Worm (Caenorhabditis elegans) whole organism, L3 larva: ENCODE measurements around the gene clec-183.
A peak's percentile ranks its signal among the peaks of the same experiment; 100 is the strongest.

Experiments
- R02D3.7 ChIP-seq: fragments of 150-350 bp; optimal IDR thresholded peaks from 2 replicates; lab custom pipeline; 2014; ENCODE audit warnings: missing biosample characterization, missing genetic modification characterization
- ZK546.5 ChIP-seq: sonication (generic microtip); optimal IDR thresholded peaks from 2 replicates; lab custom pipeline; 2017; ENCODE audit warnings: missing biosample characterization, missing genetic modification characterization
- ama-1 ChIP-seq: fragments of 150-350 bp; optimal IDR thresholded peaks from 2 replicates; lab custom pipeline; 2018
- ceh-28 ChIP-seq: fragments of 150-350 bp; optimal IDR thresholded peaks from 2 replicates; lab custom pipeline; 2014; ENCODE audit warnings: missing biosample characterization, missing genetic modification reagents, missing genetic modification characterization
- ceh-82 ChIP-seq: fragments of 150-350 bp; optimal IDR thresholded peaks from 2 replicates; lab custom pipeline; 2014; ENCODE audit warnings: missing biosample characterization, missing genetic modification characterization
- daf-12 ChIP-seq: fragments of 150-350 bp; optimal IDR thresholded peaks from 2 replicates; lab custom pipeline; 2014; ENCODE audit warnings: missing biosample characterization, missing genetic modification reagents, missing genetic modification characterization
- egl-27 ChIP-seq: sonication (generic microtip); optimal IDR thresholded peaks from 4 replicates; lab custom pipeline; 2017; ENCODE audit warnings: missing biosample characterization, missing genetic modification reagents, missing genetic modification characterization
- egl-5 ChIP-seq: fragments of 150-350 bp; optimal IDR thresholded peaks from 2 replicates; lab custom pipeline; 2017; ENCODE audit warnings: missing biosample characterization, missing genetic modification reagents, missing genetic modification characterization, inconsistent platforms
- elt-1 ChIP-seq: fragments of 150-350 bp; optimal IDR thresholded peaks from 2 replicates; lab custom pipeline; 2014; ENCODE audit warnings: missing biosample characterization, missing genetic modification characterization
- elt-2 ChIP-seq: sonication (generic microtip); optimal IDR thresholded peaks from 2 replicates; lab custom pipeline; 2016; ENCODE audit warnings: missing genetic modification reagents, mild to moderate bottlenecking, missing genetic modification characterization, missing compliant biosample characterization
- elt-3 ChIP-seq, 3 experiments: fragments of 150-350 bp in 1 of 3; sonication (generic microtip) in 2 of 3; optimal IDR thresholded peaks; 2 replicates in 2 of 3; 4 replicates in 1 of 3; lab custom pipeline; 2014 to 2017; ENCODE audit warnings: missing biosample characterization in 3 of 3, missing genetic modification characterization in 3 of 3
- eor-1 ChIP-seq, 2 experiments: fragments of 150-350 bp; optimal IDR thresholded peaks; 2 replicates each; lab custom pipeline; 2014 to 2018; ENCODE audit warnings: missing biosample characterization in 2 of 2, missing genetic modification characterization in 2 of 2
- fkh-10 ChIP-seq: sonication (generic microtip); optimal IDR thresholded peaks from 2 replicates; lab custom pipeline; 2017; ENCODE audit warnings: missing biosample characterization, missing genetic modification reagents, missing genetic modification characterization
- fkh-2 ChIP-seq: fragments of 150-350 bp; optimal IDR thresholded peaks from 2 replicates; lab custom pipeline; 2014; ENCODE audit warnings: missing biosample characterization, missing genetic modification reagents, missing genetic modification characterization
- fos-1 ChIP-seq: fragments of 150-350 bp; optimal IDR thresholded peaks from 2 replicates; lab custom pipeline; 2014; ENCODE audit warnings: missing biosample characterization, missing genetic modification characterization
- hmg-11 ChIP-seq: sonication (generic microtip); optimal IDR thresholded peaks from 2 replicates; lab custom pipeline; 2016; ENCODE audit warnings: missing genetic modification characterization, missing compliant biosample characterization
- jun-1 ChIP-seq: fragments of 150-350 bp; optimal IDR thresholded peaks from 2 replicates; lab custom pipeline; 2014; ENCODE audit warnings: missing biosample characterization, missing genetic modification reagents, missing genetic modification characterization
- lin-15B ChIP-seq: fragments of 150-350 bp; optimal IDR thresholded peaks from 2 replicates; lab custom pipeline; 2014; ENCODE audit warnings: missing biosample characterization, missing genetic modification characterization
- lin-39 ChIP-seq: fragments of 150-350 bp; optimal IDR thresholded peaks from 2 replicates; lab custom pipeline; 2018; ENCODE audit warnings: missing biosample characterization, missing genetic modification reagents, missing genetic modification characterization
- lsy-12 ChIP-seq: sonication (generic microtip); optimal IDR thresholded peaks from 2 replicates; lab custom pipeline; 2016; ENCODE audit warnings: mild to moderate bottlenecking, missing genetic modification characterization, missing compliant biosample characterization
- mdl-1 ChIP-seq: fragments of 150-350 bp; optimal IDR thresholded peaks from 2 replicates; lab custom pipeline; 2014; ENCODE audit warnings: missing biosample characterization, missing genetic modification characterization
- nfya-1 ChIP-seq: sonication (generic microtip); optimal IDR thresholded peaks from 2 replicates; lab custom pipeline; 2017; ENCODE audit warnings: missing genetic modification characterization, mild to moderate bottlenecking, missing compliant biosample characterization, antibody characterized with exemption, moderate library complexity; ENCODE audit not compliant: insufficient read depth
- nhr-12 ChIP-seq: fragments of 150-350 bp; optimal IDR thresholded peaks from 2 replicates; lab custom pipeline; 2014; ENCODE audit warnings: missing biosample characterization, missing genetic modification characterization
- nhr-23 ChIP-seq: fragments of 150-350 bp; optimal IDR thresholded peaks from 2 replicates; lab custom pipeline; 2014; ENCODE audit warnings: missing biosample characterization, missing genetic modification reagents, missing genetic modification characterization
- nhr-237 ChIP-seq: fragments of 150-350 bp; optimal IDR thresholded peaks from 2 replicates; lab custom pipeline; 2014; ENCODE audit warnings: missing biosample characterization, missing genetic modification characterization
- nhr-28 ChIP-seq: fragments of 150-350 bp; optimal IDR thresholded peaks from 2 replicates; lab custom pipeline; 2014; ENCODE audit warnings: missing biosample characterization, missing genetic modification characterization
- nhr-67 ChIP-seq: fragments of 150-350 bp; optimal IDR thresholded peaks from 2 replicates; lab custom pipeline; 2014; ENCODE audit warnings: missing biosample characterization, missing genetic modification characterization
- nhr-77 ChIP-seq: fragments of 150-350 bp; optimal IDR thresholded peaks from 2 replicates; lab custom pipeline; 2014; ENCODE audit warnings: missing biosample characterization, missing genetic modification characterization
- pha-4 ChIP-seq: fragments of 150-350 bp; optimal IDR thresholded peaks from 2 replicates; lab custom pipeline; 2014; ENCODE audit warnings: missing biosample characterization, missing genetic modification reagents, missing genetic modification characterization
- skn-1 ChIP-seq: fragments of 150-350 bp; optimal IDR thresholded peaks from 2 replicates; lab custom pipeline; 2014; ENCODE audit warnings: missing biosample characterization, missing genetic modification characterization
- snpc-4 ChIP-seq: fragments of 150-350 bp; optimal IDR thresholded peaks from 2 replicates; lab custom pipeline; 2014; ENCODE audit warnings: missing biosample characterization, missing genetic modification characterization
- zag-1 ChIP-seq: fragments of 150-350 bp; optimal IDR thresholded peaks from 2 replicates; lab custom pipeline; 2014; ENCODE audit warnings: missing biosample characterization, missing genetic modification characterization
- ztf-11 ChIP-seq: fragments of 150-350 bp; optimal IDR thresholded peaks from 2 replicates; lab custom pipeline; 2014; ENCODE audit warnings: missing biosample characterization, missing genetic modification characterization
- ztf-4 ChIP-seq: fragments of 150-350 bp; optimal IDR thresholded peaks from 2 replicates; lab custom pipeline; 2014; ENCODE audit warnings: missing biosample characterization, missing genetic modification characterization

The clec-183 gene

ce11 chrIV:9316068-9316681 is 11.6 kb upstream of the clec-183 start, which contains the start of the genes F49C12.9 and rpn-7 (continued):
- TF ChIP-seq lin-39 (tag; lab: Kevin White, UChicago) (peak; percentile 61), lsy-12 (no peak), ztf-4 (tag; lab: Kevin White, UChicago) (no peak), skn-1 (tag; lab: Kevin White, UChicago) (peak; percentile 99), nfya-1 (tag; lab: Kevin White, UChicago) (peak; percentile 56), nhr-237 (no peak), egl-27 (tag; lab: Kevin White, UChicago) (no peak), elt-3 (tag; optimal IDR thresholded peaks at IDR 0.05; lab: Kevin White, UChicago) (no peak), ceh-82 (tag; lab: Kevin White, UChicago) (no peak), ztf-11 (tag; lab: Kevin White, UChicago) (no peak)

- TF ChIP-seq fkh-10 = no peak
Observed at ce11 chrIV:9318147-9318546, 9.7 kb upstream of the clec-183 start.

ce11 chrIV:9319080-9319479 is 8.7 kb upstream of the clec-183 start, which contains the start of the genes F49C12.11 and nemt-1:
TSS of gene F49C12.11 (plus strand) at chrIV:9319380.
TSS of gene nemt-1 (minus strand) at chrIV:9319439.
- TF ChIP-seq fkh-2 (tag; lab: Kevin White, UChicago) = no peak
- no peak for TF ChIP-seq elt-3 (tag; optimal IDR thresholded peaks at IDR 0.05; lab: Kevin White, UChicago)
- TF ChIP-seq skn-1 (tag; lab: Kevin White, UChicago) = no peak
- no peak for TF ChIP-seq lsy-12
- no peak for TF ChIP-seq elt-2 (tag; lab: Kevin White, UChicago)
- TF ChIP-seq nhr-12 (tag; lab: Kevin White, UChicago) = no peak
- TF ChIP-seq lin-39 (tag; lab: Kevin White, UChicago) = no peak
- no peak for TF ChIP-seq ceh-82 (tag; lab: Kevin White, UChicago)
- no peak for TF ChIP-seq egl-5
- no peak for TF ChIP-seq ZK546.5 (tag; lab: Kevin White, UChicago)
- no peak for TF ChIP-seq nfya-1 (tag; lab: Kevin White, UChicago)
- no peak for TF ChIP-seq pha-4 (tag; lab: Kevin White, UChicago)
- no peak for TF ChIP-seq nhr-67
- TF ChIP-seq mdl-1 (tag; lab: Kevin White, UChicago) = no peak
- TF ChIP-seq nhr-23 (tag; lab: Kevin White, UChicago) = no peak

- TF ChIP-seq zag-1 (tag; lab: Kevin White, UChicago) (no peak), elt-1 (tag; lab: Kevin White, UChicago) (no peak), nhr-28 (tag; lab: Kevin White, UChicago) (no peak), nhr-23 (tag; lab: Kevin White, UChicago) (no peak), daf-12 (no peak)
Observed at ce11 chrIV:9320023-9320422, 7.8 kb upstream of the clec-183 start.

- no peak for TF ChIP-seq fos-1 (tag; lab: Kevin White, UChicago)
- TF ChIP-seq lin-39 (tag; lab: Kevin White, UChicago) = no peak
- TF ChIP-seq ama-1 (lab: Kevin White, UChicago) = no peak
- peak; percentile 1 for TF ChIP-seq jun-1 (tag; lab: Kevin White, UChicago)
- no peak for TF ChIP-seq eor-1 (tag; optimal IDR thresholded peaks at IDR 0.05; lab: Kevin White, UChicago)
- TF ChIP-seq elt-3 (tag; optimal IDR thresholded peaks at IDR 0.05; lab: Kevin White, UChicago) = no peak
- TF ChIP-seq elt-1 (tag; lab: Kevin White, UChicago) = no peak
- TF ChIP-seq pha-4 (tag; lab: Kevin White, UChicago) = peak; percentile 22
- no peak for TF ChIP-seq ztf-11 (tag; lab: Kevin White, UChicago)
- TF ChIP-seq skn-1 (tag; lab: Kevin White, UChicago) = peak; percentile 5
- TF ChIP-seq elt-2 (tag; lab: Kevin White, UChicago) = peak; percentile 43
- no peak for TF ChIP-seq nhr-237
- peak; percentile 9 for TF ChIP-seq lin-15B (tag; lab: Kevin White, UChicago)
- TF ChIP-seq ztf-4 (tag; lab: Kevin White, UChicago) = no peak
- peak; percentile 29 for TF ChIP-seq snpc-4
- no peak for TF ChIP-seq nhr-77
- peak; percentile 9 for TF ChIP-seq nhr-23 (tag; lab: Kevin White, UChicago)
- TF ChIP-seq egl-5 = no peak
- TF ChIP-seq ceh-28 (tag; lab: Kevin White, UChicago) = peak; percentile 38
- peak; percentile 0 for TF ChIP-seq hmg-11 (tag; lab: Kevin White, UChicago)
- no peak for TF ChIP-seq R02D3.7 (tag; lab: Kevin White, UChicago)
- peak; percentile 54 for TF ChIP-seq nfya-1 (tag; lab: Kevin White, UChicago)
- TF ChIP-seq daf-12 = no peak
- no peak for TF ChIP-seq ZK546.5 (tag; lab: Kevin White, UChicago)
Observed at ce11 chrIV:9321039-9321851, 6.6 kb upstream of the clec-183 start, which contains the start of the genes F49C12.12 and vha-17. TSS of gene F49C12.12 (minus strand) at chrIV:9321089. TSS of gene vha-17 (plus strand) at chrIV:9321801.
